Worm (Caenorhabditis elegans): ENCODE data around the gene T28A8.2.

T28A8.2 gene

ce11 chrIII:13465918-13466592, 29.4 kb downstream of the T28A8.2 start, which contains the start of gene cdk-5 (continued):
- TF ChIP-seq ceh-28 (tag; optimal IDR thresholded peaks at IDR 0.05) (peak; percentile 95), unc-39 (tag; optimal IDR thresholded peaks at IDR 0.05) (no peak), unc-62 (GFP tag; optimal IDR thresholded peaks at IDR 0.05) (no peak), pqm-1 (tag; optimal IDR thresholded peaks at IDR 0.05) (peak; percentile 61), snpc-4 (tag; optimal IDR thresholded peaks at IDR 0.05) (peak; percentile 82), nhr-76 (tag; optimal IDR thresholded peaks at IDR 0.05) (no peak), egl-27 (tag; optimal IDR thresholded peaks at IDR 0.05) (no peak), nhr-12 (tag; optimal IDR thresholded peaks at IDR 0.05) (no peak), lin-39 (tag; optimal IDR thresholded peaks at IDR 0.05) (peak; percentile 56), nhr-77 (tag; optimal IDR thresholded peaks at IDR 0.05) (peak; percentile 28), nhr-43 (tag; optimal IDR thresholded peaks at IDR 0.05; ENCODE audit: poor library complexity, severe bottlenecking) (peak; percentile 90), lsy-12 (tag; optimal IDR thresholded peaks at IDR 0.05) (peak; percentile 76)

DNA sequence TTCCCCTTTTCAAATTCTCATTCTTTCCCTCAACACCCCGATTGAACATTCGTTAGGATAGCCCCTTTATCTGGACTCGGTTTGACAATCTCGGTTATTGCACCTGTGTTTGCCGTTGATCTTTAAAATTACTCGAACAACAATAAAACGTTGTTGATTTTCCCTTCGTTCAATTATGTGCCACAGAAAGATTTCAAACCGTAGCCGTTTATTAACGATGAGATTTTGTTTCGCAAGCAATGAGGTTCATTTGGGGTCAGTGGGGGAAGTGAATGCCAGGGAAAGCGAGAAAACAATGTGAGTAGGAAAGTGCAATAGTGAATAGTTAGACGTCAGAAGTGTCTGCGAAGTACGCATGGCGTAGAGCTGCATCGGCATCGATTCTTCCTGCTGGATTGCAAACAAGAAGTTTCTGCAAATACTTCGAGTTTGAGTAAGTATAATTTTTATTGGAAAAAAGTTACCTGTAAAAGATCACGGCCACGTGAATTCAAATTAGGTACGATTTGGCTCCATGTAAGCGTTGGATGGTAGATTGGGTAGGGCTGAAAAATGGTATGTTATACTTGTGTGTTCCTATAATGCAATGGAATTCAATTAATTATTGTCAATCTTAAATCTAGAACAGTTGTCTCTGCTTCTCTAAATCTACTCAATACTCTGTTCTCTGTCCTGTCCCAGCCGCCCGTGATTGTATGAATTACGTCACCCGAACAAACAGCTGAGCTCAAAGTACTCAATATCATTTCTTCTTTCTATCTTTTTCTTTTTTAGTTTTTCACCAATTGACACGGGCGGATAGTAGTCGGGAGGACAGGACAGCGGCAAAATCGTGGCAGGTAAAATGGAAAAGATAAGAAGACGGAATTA, 30.7 kb downstream of the T28A8.2 start, which contains the start of gene kel-3:
TSS of gene kel-3 (plus strand) at position 328 of the 870 bp plus-strand sequence.
- TF ChIP-seq fkh-2 (tag; optimal IDR thresholded peaks at IDR 0.05) (no peak), R02D3.7 (tag; optimal IDR thresholded peaks at IDR 0.05) (peak; percentile 26), daf-12 (tag; optimal IDR thresholded peaks at IDR 0.05) (no peak), nhr-237 (tag; optimal IDR thresholded peaks at IDR 0.05) (no peak), mml-1 (tag; optimal IDR thresholded peaks at IDR 0.05) (no peak), egl-27 (tag; optimal IDR thresholded peaks at IDR 0.05) (no peak), nhr-23 (tag; optimal IDR thresholded peaks at IDR 0.05) (peak; percentile 77), zag-1 (tag; optimal IDR thresholded peaks at IDR 0.05) (no peak), ceh-82 (tag; optimal IDR thresholded peaks at IDR 0.05) (peak; percentile 33), lsy-12 (tag; optimal IDR thresholded peaks at IDR 0.05) (peak; percentile 75), jun-1 (tag; optimal IDR thresholded peaks at IDR 0.05) (peak; percentile 85), unc-62 (GFP tag; optimal IDR thresholded peaks at IDR 0.05) (peak; percentile 61), ceh-16 (tag; optimal IDR thresholded peaks at IDR 0.05) (no peak), nhr-25 (tag; optimal IDR thresholded peaks at IDR 0.05) (peak; percentile 37), ZK546.5 (tag; optimal IDR thresholded peaks at IDR 0.05) (peak; percentile 50), hmg-11 (tag; optimal IDR thresholded peaks at IDR 0.05) (peak; percentile 32), nhr-43 (tag; optimal IDR thresholded peaks at IDR 0.05; ENCODE audit: poor library complexity, severe bottlenecking) (peak; percentile 80), eor-1 (tag; optimal IDR thresholded peaks at IDR 0.05) (no peak), nhr-28 (tag; optimal IDR thresholded peaks at IDR 0.05) (no peak), ama-1 (optimal IDR thresholded peaks at IDR 0.05) (peak; percentile 99), lin-39 (tag; optimal IDR thresholded peaks at IDR 0.05) (peak; percentile 47), fos-1 (tag; optimal IDR thresholded peaks at IDR 0.05) (peak; percentile 37), snpc-4 (tag; optimal IDR thresholded peaks at IDR 0.05) (peak; percentile 7), unc-39 (tag; optimal IDR thresholded peaks at IDR 0.05) (no peak), ceh-9 (tag; optimal IDR thresholded peaks at IDR 0.05) (no peak), elt-2 (tag; optimal IDR thresholded peaks at IDR 0.05) (peak; percentile 96), nhr-12 (tag; optimal IDR thresholded peaks at IDR 0.05) (no peak), pha-4 (tag; optimal IDR thresholded peaks at IDR 0.05) (peak; percentile 85), mdl-1 (tag; optimal IDR thresholded peaks at IDR 0.05) (no peak), nhr-77 (tag; optimal IDR thresholded peaks at IDR 0.05) (peak; percentile 63), egl-5 (tag; optimal IDR thresholded peaks at IDR 0.05) (no peak), nhr-11 (tag; optimal IDR thresholded peaks at IDR 0.05) (peak; percentile 54), fkh-10 (GFP tag; optimal IDR thresholded peaks at IDR 0.05) (no peak), skn-1 (tag; optimal IDR thresholded peaks at IDR 0.05) (no peak), nfya-1 (tag; optimal IDR thresholded peaks at IDR 0.05; ENCODE audit: insufficient read depth) (peak; percentile 70), elt-1 (tag; optimal IDR thresholded peaks at IDR 0.05) (no peak), nhr-67 (tag; optimal IDR thresholded peaks at IDR 0.05) (no peak), aly-2 (tag; optimal IDR thresholded peaks at IDR 0.05) (peak; percentile 85), sea-2 (GFP tag; optimal IDR thresholded peaks at IDR 0.05) (no peak), nhr-76 (tag; optimal IDR thresholded peaks at IDR 0.05) (peak; percentile 55), ztf-4 (tag; optimal IDR thresholded peaks at IDR 0.05) (no peak), ceh-28 (tag; optimal IDR thresholded peaks at IDR 0.05) (peak; percentile 89), pqm-1 (tag; optimal IDR thresholded peaks at IDR 0.05) (peak; percentile 96), tbx-2 (tag; optimal IDR thresholded peaks at IDR 0.05) (peak; percentile 53), lin-15B (tag; optimal IDR thresholded peaks at IDR 0.05) (peak; percentile 34), elt-3 (tag; optimal IDR thresholded peaks at IDR 0.05) (peak in 2 of 3 experiments; percentile 52 to 73), ztf-11 (tag; optimal IDR thresholded peaks at IDR 0.05) (no peak)
